Worm (Caenorhabditis elegans): ENCODE data around the gene C42C1.3.

C42C1.3 gene

DNA sequence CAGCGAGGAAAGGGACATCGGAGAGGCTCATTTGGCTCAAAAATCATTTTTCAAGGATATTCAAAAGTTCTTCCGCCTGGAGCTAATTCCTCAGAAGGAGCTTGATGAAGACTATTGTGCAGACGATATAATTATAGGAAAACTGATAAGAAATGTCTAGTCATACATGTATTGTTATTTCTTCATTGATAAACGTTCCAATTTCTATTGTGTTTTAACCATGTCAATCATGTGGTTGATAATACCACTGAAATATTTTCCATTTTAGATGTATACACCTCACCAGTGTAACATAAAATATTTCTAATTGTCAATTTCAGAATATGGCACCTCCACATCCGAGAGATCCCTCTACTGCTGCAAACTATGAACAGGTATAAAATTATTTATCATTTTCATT is 9.0 kb upstream of the C42C1.3 start, which contains the start of gene ltah-1.1:
Gene ltah-1.1 (plus strand): TSS at position 283 of the 400 bp plus-strand sequence.
- no peak for TF ChIP-seq ztf-11 (tag; optimal IDR thresholded peaks at IDR 0.05)

DNA sequence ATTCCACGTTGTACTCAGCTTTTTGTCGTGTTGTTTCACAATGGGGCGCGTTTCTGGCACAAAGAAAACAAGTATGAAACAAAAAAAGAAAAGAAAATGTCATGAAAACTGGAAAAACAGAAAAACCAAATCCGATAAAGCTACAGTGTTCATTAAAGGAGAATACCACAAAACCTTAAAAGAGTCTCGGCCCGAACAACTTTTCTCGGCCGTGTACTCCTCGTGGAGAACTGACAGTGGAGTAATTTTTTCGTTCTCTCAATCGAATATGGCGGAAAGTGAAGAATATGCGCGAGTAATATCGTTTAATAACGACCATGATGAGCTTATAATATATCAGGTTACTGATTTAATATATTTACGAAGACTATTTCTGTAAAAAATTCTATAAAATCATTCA is 8.2 kb upstream of the C42C1.3 start, which contains the start of the genes tag-335 and vkmt-1:
Gene tag-335 (minus strand): TSS at position 88 of the 400 bp plus-strand sequence.
Gene vkmt-1 (plus strand): TSS at position 219 of the 400 bp plus-strand sequence.
- no peak for TF ChIP-seq hlh-1 (tag; optimal IDR thresholded peaks at IDR 0.05)
- TF ChIP-seq snpc-4 (tag; optimal IDR thresholded peaks at IDR 0.05) = no peak
- no peak for TF ChIP-seq nhr-12 (tag; optimal IDR thresholded peaks at IDR 0.05)
- no peak for TF ChIP-seq sptf-1 (tag; optimal IDR thresholded peaks at IDR 0.05)
- no peak for TF ChIP-seq lin-32 (GFP tag; optimal IDR thresholded peaks at IDR 0.05)
- no peak for TF ChIP-seq cnd-1 (tag; optimal IDR thresholded peaks at IDR 0.05)
- no peak for TF ChIP-seq bed-3 (GFP tag; optimal IDR thresholded peaks at IDR 0.05)
- TF ChIP-seq unc-39 (tag; optimal IDR thresholded peaks at IDR 0.05) = no peak
- no peak for TF ChIP-seq nhr-76 (tag; optimal IDR thresholded peaks at IDR 0.05)
- TF ChIP-seq nhr-28 (tag; optimal IDR thresholded peaks at IDR 0.05) = no peak
- no peak for TF ChIP-seq drap-1 (GFP tag; optimal IDR thresholded peaks at IDR 0.05)
- TF ChIP-seq unc-120 (tag; optimal IDR thresholded peaks at IDR 0.05; ENCODE audit: poor library complexity, severe bottlenecking) = no peak
- TF ChIP-seq unc-62 (GFP tag; optimal IDR thresholded peaks at IDR 0.05) = no peak
- TF ChIP-seq elt-1 (tag; optimal IDR thresholded peaks at IDR 0.05; ENCODE audit: borderline replicate concordance, insufficient read depth) = no peak
- TF ChIP-seq elt-3 (tag; optimal IDR thresholded peaks at IDR 0.05) = no peak
- no peak for TF ChIP-seq nhr-237 (tag; optimal IDR thresholded peaks at IDR 0.05)
- no peak for TF ChIP-seq blmp-1 (tag; optimal IDR thresholded peaks at IDR 0.05)
- TF ChIP-seq pha-4 (tag; optimal IDR thresholded peaks at IDR 0.05) = no peak

DNA sequence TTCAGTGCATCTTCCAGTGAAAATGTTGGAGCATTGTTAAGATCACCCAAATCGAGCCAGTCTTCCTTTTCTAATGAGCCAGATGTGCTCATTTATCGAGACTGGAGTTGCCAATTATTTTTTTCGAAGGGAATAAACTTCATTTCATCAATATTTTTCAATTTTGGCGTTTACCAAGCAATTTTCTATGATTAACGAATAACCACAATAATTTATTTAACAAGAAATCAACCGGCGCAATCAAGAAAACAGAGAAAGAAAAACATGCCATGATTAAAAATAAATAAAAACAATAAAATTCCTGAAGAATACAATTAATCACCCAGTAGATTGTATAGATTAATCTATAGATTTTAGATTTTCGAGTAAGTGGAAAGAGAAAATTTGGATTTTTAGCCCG is 5.6 kb upstream of the C42C1.3 start, which contains the start of gene vps-8:
Gene vps-8 (minus strand): TSS at position 101 of the 400 bp plus-strand sequence.
- no peak for TF ChIP-seq lin-13 (tag; optimal IDR thresholded peaks at IDR 0.05)
- no peak for TF ChIP-seq mls-2 (tag; optimal IDR thresholded peaks at IDR 0.05)
- TF ChIP-seq snpc-4 (tag; optimal IDR thresholded peaks at IDR 0.05) = no peak
- no peak for TF ChIP-seq flh-1 (GFP tag; optimal IDR thresholded peaks at IDR 0.05)
- TF ChIP-seq drap-1 (GFP tag; optimal IDR thresholded peaks at IDR 0.05) = no peak
- no peak for TF ChIP-seq zip-8 (tag; optimal IDR thresholded peaks at IDR 0.05)
- TF ChIP-seq ham-2 (GFP tag; optimal IDR thresholded peaks at IDR 0.05) = no peak

DNA sequence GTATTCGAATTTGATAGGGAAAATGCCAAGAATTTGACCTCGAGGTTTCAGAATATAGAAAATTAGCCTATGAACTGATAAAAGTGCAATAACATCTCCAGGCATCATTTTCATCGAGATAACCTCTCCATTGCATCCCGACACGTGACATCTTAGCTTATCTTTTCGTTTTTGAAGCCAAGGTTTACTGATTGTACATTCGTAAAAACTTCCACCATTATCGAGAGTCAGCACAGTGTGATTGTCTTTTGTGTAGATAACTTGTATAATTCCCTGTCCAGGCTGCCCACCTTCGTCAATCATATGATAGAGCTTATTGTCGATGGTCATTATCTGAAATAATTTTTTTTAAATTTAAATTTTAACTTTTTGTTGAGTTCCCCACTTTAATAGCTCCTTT is 4.1 kb upstream of the C42C1.3 start:
- TF ChIP-seq nhr-76 (tag; optimal IDR thresholded peaks at IDR 0.05) (no peak), drap-1 (GFP tag; optimal IDR thresholded peaks at IDR 0.05) (no peak), snpc-4 (tag; optimal IDR thresholded peaks at IDR 0.05) (no peak), nhr-2 (tag; optimal IDR thresholded peaks at IDR 0.05) (no peak), hlh-1 (tag; optimal IDR thresholded peaks at IDR 0.05) (no peak), lin-13 (tag; optimal IDR thresholded peaks at IDR 0.05) (no peak), sem-2 (GFP tag; optimal IDR thresholded peaks at IDR 0.05) (no peak), flh-1 (GFP tag; optimal IDR thresholded peaks at IDR 0.05) (no peak)

DNA sequence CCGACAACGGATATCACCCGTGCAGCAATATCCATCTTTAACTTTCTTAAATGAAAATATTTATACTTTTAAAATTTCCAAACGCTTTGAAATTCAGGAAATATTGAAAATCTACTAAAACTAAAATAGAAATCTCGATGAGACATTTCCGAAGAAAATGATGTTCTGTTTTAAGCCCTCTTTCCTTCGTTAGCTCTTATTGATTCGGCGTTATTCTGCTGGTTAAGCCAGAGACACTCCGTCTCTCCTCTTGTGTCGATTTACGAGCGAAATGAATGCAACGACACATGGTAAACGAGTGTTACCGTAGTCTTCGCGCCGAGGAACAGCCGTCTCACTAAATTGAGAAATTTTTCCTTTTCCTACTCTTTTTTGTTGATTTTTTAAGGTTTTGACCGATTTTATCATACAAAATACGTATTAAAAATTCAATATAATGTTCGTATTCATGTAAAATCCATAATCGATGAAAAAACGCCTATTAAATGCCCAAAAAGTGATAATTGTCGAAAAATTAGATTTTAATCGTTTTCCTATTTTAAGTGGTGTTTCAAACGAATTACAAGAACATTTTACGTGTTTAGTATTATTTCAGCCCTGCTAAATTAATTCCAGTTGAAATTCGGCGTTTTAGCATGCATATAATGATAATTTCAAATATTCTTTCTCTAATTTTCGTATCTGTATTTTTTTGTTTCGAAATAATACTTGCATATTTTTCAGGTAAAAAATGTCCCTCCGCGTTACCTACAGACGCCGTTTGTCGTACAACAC is 1.8 kb downstream of the C42C1.3 start, which contains the start of the genes ppm-1.H and rpl-34:
Gene ppm-1.H (minus strand): TSS at position 51 of the 774 bp plus-strand sequence.
Gene rpl-34 (plus strand): TSS at position 724 of the 774 bp plus-strand sequence.
- TF ChIP-seq nhr-76 (tag; optimal IDR thresholded peaks at IDR 0.05) (no peak), elt-3 (tag; optimal IDR thresholded peaks at IDR 0.05) (no peak), elt-1 (tag; optimal IDR thresholded peaks at IDR 0.05; ENCODE audit: borderline replicate concordance, insufficient read depth) (no peak), ztf-11 (tag; optimal IDR thresholded peaks at IDR 0.05) (no peak), lin-13 (tag; optimal IDR thresholded peaks at IDR 0.05) (peak; percentile 61), ceh-39 (tag; optimal IDR thresholded peaks at IDR 0.05) (peak; percentile 45), mep-1 (tag; optimal IDR thresholded peaks at IDR 0.05) (peak; percentile 71), tbx-8 (GFP tag; optimal IDR thresholded peaks at IDR 0.05) (no peak), lin-32 (GFP tag; optimal IDR thresholded peaks at IDR 0.05) (no peak), drap-1 (GFP tag; optimal IDR thresholded peaks at IDR 0.05) (no peak), hlh-1 (tag; optimal IDR thresholded peaks at IDR 0.05) (peak; percentile 92), nhr-237 (tag; optimal IDR thresholded peaks at IDR 0.05) (peak; percentile 58), bed-3 (GFP tag; optimal IDR thresholded peaks at IDR 0.05) (no peak), ces-1 (GFP tag; optimal IDR thresholded peaks at IDR 0.05) (peak; percentile 73), nhr-28 (tag; optimal IDR thresholded peaks at IDR 0.05) (no peak), ceh-83 (GFP tag; optimal IDR thresholded peaks at IDR 0.05) (no peak), sem-2 (GFP tag; optimal IDR thresholded peaks at IDR 0.05) (no peak), M03D4.4 (tag; optimal IDR thresholded peaks at IDR 0.05) (no peak), ceh-43 (GFP tag; optimal IDR thresholded peaks at IDR 0.05) (peak; percentile 52), unc-39 (tag; optimal IDR thresholded peaks at IDR 0.05) (no peak), zip-8 (tag; optimal IDR thresholded peaks at IDR 0.05) (no peak), snpc-4 (tag; optimal IDR thresholded peaks at IDR 0.05) (no peak), mab-5 (tag; optimal IDR thresholded peaks at IDR 0.05) (no peak), unc-62 (GFP tag; optimal IDR thresholded peaks at IDR 0.05) (peak; percentile 37), cnd-1 (tag; optimal IDR thresholded peaks at IDR 0.05) (no peak), nhr-12 (tag; optimal IDR thresholded peaks at IDR 0.05) (no peak), sptf-1 (tag; optimal IDR thresholded peaks at IDR 0.05) (no peak), blmp-1 (tag; optimal IDR thresholded peaks at IDR 0.05) (no peak), ham-2 (GFP tag; optimal IDR thresholded peaks at IDR 0.05) (peak; percentile 65), unc-120 (tag; optimal IDR thresholded peaks at IDR 0.05; ENCODE audit: poor library complexity, severe bottlenecking) (peak; percentile 73), flh-1 (GFP tag; optimal IDR thresholded peaks at IDR 0.05) (no peak), nhr-2 (tag; optimal IDR thresholded peaks at IDR 0.05) (no peak), mls-2 (tag; optimal IDR thresholded peaks at IDR 0.05) (no peak), pha-4 (tag; optimal IDR thresholded peaks at IDR 0.05) (peak; percentile 40), lsy-2 (tag; optimal IDR thresholded peaks at IDR 0.05) (peak; percentile 96)
